Fruit fly (Drosophila melanogaster) ovary, adult (tissue): ENCODE results near the gene CG5281.

Source experiments
- CG17801 ChIP-seq: fragments of 200-800 bp; optimal IDR thresholded peaks from 2 replicates; lab custom pipeline; 2019; ENCODE audit warnings: missing biosample characterization, mild to moderate bottlenecking, missing genetic modification characterization, moderate library complexity; ENCODE audit not compliant: partially characterized antibody

CG5281 gene

dm6 chr3R:11435537-11436234 lies at the start of gene CG5281, which contains the start of gene Exd2:
TSS of gene CG5281 (plus strand) at chr3R:11435850.
TSS of gene Exd2 (minus strand) at chr3R:11435703.
- TF ChIP-seq CG17801 (GFP tag; lab: Kevin White, UChicago), result peak; percentile 21

dm6 chr3R:11392805-11393204 lies 42.8 kb upstream of the CG5281 start:
- no peak for TF ChIP-seq CG17801 (GFP tag; lab: Kevin White, UChicago)

dm6 chr3R:11393896-11394295 lies 41.8 kb upstream of the CG5281 start:
- TF ChIP-seq CG17801 (GFP tag; lab: Kevin White, UChicago), result no peak

dm6 chr3R:11395541-11395940 lies 40.1 kb upstream of the CG5281 start:
- no peak for TF ChIP-seq CG17801 (GFP tag; lab: Kevin White, UChicago)

dm6 chr3R:11402894-11403293 lies 32.8 kb upstream of the CG5281 start:
- TF ChIP-seq CG17801 (GFP tag; lab: Kevin White, UChicago), result no peak

dm6 chr3R:11407733-11408134 lies 27.9 kb upstream of the CG5281 start, which contains the start of gene mRpL40:
TSS of gene mRpL40 (plus strand) at chr3R:11407918.
- TF ChIP-seq CG17801 (GFP tag; lab: Kevin White, UChicago), result no peak

- peak; percentile 97 for TF ChIP-seq CG17801 (GFP tag; lab: Kevin White, UChicago)
These were observed 25.9 kb upstream of the CG5281 start, which contains the start of the genes mgr and Irbp for dm6 chr3R:11409667-11410137. TSS of gene mgr (minus strand) at chr3R:11409875. TSS of gene Irbp (plus strand) at chr3R:11410047.

dm6 chr3R:11412371-11412770 lies 23.3 kb upstream of the CG5281 start, which contains the start of gene Ipo9:
TSS of gene Ipo9 (plus strand) at chr3R:11412522.
- TF ChIP-seq CG17801 (GFP tag; lab: Kevin White, UChicago), result no peak

dm6 chr3R:11418568-11418967 lies 17.1 kb upstream of the CG5281 start, which contains the start of the genes bumpel and CG45676:
TSS of gene bumpel (minus strand) at chr3R:11418668.
TSS of gene CG45676 (plus strand) at chr3R:11418885.
- TF ChIP-seq CG17801 (GFP tag; lab: Kevin White, UChicago), result no peak

- TF ChIP-seq CG17801 (GFP tag; lab: Kevin White, UChicago), result peak; percentile 83
These were observed 14.0 kb upstream of the CG5281 start, which contains the start of the genes ninaG and Sptz for dm6 chr3R:11421643-11422122. TSS of gene ninaG (minus strand) at chr3R:11421693. TSS of gene Sptz (plus strand) at chr3R:11422092.

- TF ChIP-seq CG17801 (GFP tag; lab: Kevin White, UChicago), result no peak
These were observed 5.8 kb upstream of the CG5281 start, which contains the start of gene Dtd for dm6 chr3R:11429814-11430213. TSS of gene Dtd (plus strand) at chr3R:11430061.

- no peak for TF ChIP-seq CG17801 (GFP tag; lab: Kevin White, UChicago)
These were observed 5.3 kb upstream of the CG5281 start for dm6 chr3R:11430307-11430706.

- TF ChIP-seq CG17801 (GFP tag; lab: Kevin White, UChicago), result peak; percentile 4
These were observed 4.2 kb upstream of the CG5281 start, which contains the start of the genes RpL24-like and CG5276 for dm6 chr3R:11431395-11431977. TSS of gene RpL24-like (minus strand) at chr3R:11431582. TSS of gene CG5276 (plus strand) at chr3R:11431738.

dm6 chr3R:11437528-11437927 lies 1.9 kb downstream of the CG5281 start, which contains the start of gene CG17230:
TSS of gene CG17230 (plus strand) at chr3R:11437785.
- TF ChIP-seq CG17801 (GFP tag; lab: Kevin White, UChicago), result no peak

dm6 chr3R:11441038-11441437 lies 5.4 kb downstream of the CG5281 start:
- no peak for TF ChIP-seq CG17801 (GFP tag; lab: Kevin White, UChicago)
